Worm (Caenorhabditis elegans) whole organism, L4/young adult: ENCODE data around the gene F40E10.5.

Experiments used
- W03F9.2 ChIP-seq: fragments of 150-350 bp; optimal IDR thresholded peaks from 2 replicates; lab custom pipeline; 2014; ENCODE audit warnings: missing biosample characterization, missing genetic modification characterization
- dao-5 ChIP-seq: sonication (generic microtip); optimal IDR thresholded peaks from 2 replicates; lab custom pipeline; 2016; ENCODE audit warnings: missing genotype, missing genetic modification characterization, moderate library complexity, missing compliant biosample characterization
- him-1 ChIP-seq: sonication (generic microtip); optimal IDR thresholded peaks from 2 replicates; lab custom pipeline; 2016; ENCODE audit warnings: missing genotype, missing genetic modification reagents, missing genetic modification characterization, missing compliant biosample characterization

DNA sequence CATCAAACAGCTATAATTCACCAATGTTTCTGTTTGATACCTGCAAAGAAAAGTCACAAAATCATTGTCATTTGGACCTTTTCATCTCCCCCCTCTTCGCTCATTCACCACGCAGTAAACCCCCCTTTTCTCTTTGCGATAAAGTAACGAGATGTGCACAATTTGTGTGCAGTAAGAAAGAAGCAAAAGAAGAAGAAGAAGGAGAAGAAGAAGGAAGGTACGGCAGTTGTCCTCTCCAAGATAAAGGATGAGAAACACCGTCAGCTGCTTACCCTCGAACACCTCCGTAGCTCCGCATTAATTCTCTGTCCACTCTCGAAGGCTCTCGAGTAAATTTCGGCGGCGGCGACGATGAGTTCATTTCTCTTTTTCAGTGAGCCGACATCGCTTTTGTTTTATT is 48.1 kb upstream of the F40E10.5 start:
- no peak for TF ChIP-seq dao-5 (tag; lab: Kevin White, UChicago)
- no peak for TF ChIP-seq him-1 (tag; lab: Kevin White, UChicago)
- no peak for TF ChIP-seq W03F9.2 (tag; lab: Kevin White, UChicago)
